Fruit fly (Drosophila melanogaster): Measurements from ENCODE around the gene Vha26.
A peak's percentile ranks its signal among the peaks of the same experiment; 100 is the strongest.

The Vha26 gene

DNA sequence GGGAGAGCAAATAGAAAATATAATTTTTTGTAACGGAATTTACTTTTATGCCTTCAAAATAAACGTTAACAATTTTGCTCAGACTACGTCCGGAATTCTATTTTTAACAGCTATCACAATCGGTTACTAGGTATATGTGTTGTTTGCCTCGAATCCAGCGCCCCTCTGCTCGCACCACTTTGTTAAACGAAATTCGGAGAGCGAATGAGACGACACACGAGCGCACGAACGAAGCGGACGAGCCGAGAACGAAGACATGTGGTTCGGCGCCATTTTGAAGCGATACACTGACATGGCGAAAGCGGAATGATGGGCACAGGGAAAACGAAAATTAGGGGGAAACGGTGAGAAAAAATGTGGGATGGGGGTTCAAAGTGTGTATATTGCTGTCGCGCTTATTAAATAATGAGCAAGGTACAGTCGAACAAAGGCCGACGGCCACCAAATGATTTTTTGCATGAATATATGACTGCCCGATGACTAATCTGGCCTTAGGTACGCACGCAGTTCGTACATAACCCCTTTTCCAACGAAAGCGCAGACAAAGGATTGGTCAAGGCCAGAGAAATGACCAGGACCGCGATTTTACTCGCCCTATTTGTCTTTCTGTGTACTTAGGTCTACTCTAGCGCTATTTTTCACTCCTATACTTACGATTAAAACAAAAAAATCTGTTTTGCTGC is 8.9 kb downstream of the Vha26 start (continued):
- peak; percentile 96 for TF ChIP-seq CG10543 (GFP tag; optimal IDR thresholded peaks at IDR 0.05)
- TF ChIP-seq toy (GFP tag; IDR thresholded peaks at IDR 0.05), result no peak
- no peak for TF ChIP-seq CG12104 (GFP tag; optimal IDR thresholded peaks at IDR 0.05)
- TF ChIP-seq CG18599 (GFP tag; optimal IDR thresholded peaks at IDR 0.05), result peak; percentile 39
- TF ChIP-seq Stat92E (GFP tag; optimal IDR thresholded peaks at IDR 0.05), result peak in 1 of 3 experiments; percentile 17
- no peak for TF ChIP-seq CG10565 (GFP tag; optimal IDR thresholded peaks at IDR 0.05)
- TF ChIP-seq CG10979 (tag; optimal IDR thresholded peaks at IDR 0.05), result no peak
- TF ChIP-seq CG9876 (GFP tag; optimal IDR thresholded peaks at IDR 0.05), result no peak
- peak; percentile 7 for TF ChIP-seq CG15479 (GFP tag; optimal IDR thresholded peaks at IDR 0.05)
- peak; percentile 84 for TF ChIP-seq YL-1 (GFP tag; optimal IDR thresholded peaks at IDR 0.05)
- TF ChIP-seq D (optimal IDR thresholded peaks at IDR 0.05), result peak; percentile 65
- no peak for TF ChIP-seq D (GFP tag; optimal IDR thresholded peaks at IDR 0.05)
- no peak for TF ChIP-seq CG7839 (tag; optimal IDR thresholded peaks at IDR 0.05)
- TF ChIP-seq NfI (GFP tag; optimal IDR thresholded peaks at IDR 0.05), result peak; percentile 13
- peak; percentile 2 for TF ChIP-seq CG4328 (GFP tag; optimal IDR thresholded peaks at IDR 0.05)
- TF ChIP-seq CG33557 (GFP tag; optimal IDR thresholded peaks at IDR 0.05), result peak; percentile 18
- peak; percentile 25 for TF ChIP-seq lilli (GFP tag; optimal IDR thresholded peaks at IDR 0.05)
- peak; percentile 84 for TF ChIP-seq Med (GFP tag)
- TF ChIP-seq sens (GFP tag), result peak; percentile 71
- peak; percentile 94 for TF ChIP-seq bigmax (GFP tag; optimal IDR thresholded peaks at IDR 0.05)
- peak; percentile 32 for TF ChIP-seq HmgZ (tag; optimal IDR thresholded peaks at IDR 0.05)
- no peak for TF ChIP-seq ewg (GFP tag; optimal IDR thresholded peaks at IDR 0.05)
- TF ChIP-seq CG6254 (GFP tag; optimal IDR thresholded peaks at IDR 0.05), result peak; percentile 37
- no peak for TF ChIP-seq gcm2 (GFP tag; optimal IDR thresholded peaks at IDR 0.05)
- TF ChIP-seq kni (GFP tag; optimal IDR thresholded peaks at IDR 0.05), result peak; percentile 76
- no peak for TF ChIP-seq Dad (GFP tag; optimal IDR thresholded peaks at IDR 0.05)
- peak; percentile 53 for TF ChIP-seq Nf-YC (tag; optimal IDR thresholded peaks at IDR 0.05)
- TF ChIP-seq dmrt99B (tag; optimal IDR thresholded peaks at IDR 0.05), result no peak
- no peak for TF ChIP-seq Doc2 (GFP tag; IDR thresholded peaks at IDR 0.05)
- TF ChIP-seq dati (GFP tag; IDR thresholded peaks at IDR 0.05), result no peak
- no peak for TF ChIP-seq Gsc (GFP tag; IDR thresholded peaks at IDR 0.05)
- TF ChIP-seq abd-A (tag; optimal IDR thresholded peaks at IDR 0.05), result no peak
- peak; percentile 95 for TF ChIP-seq psq (GFP tag; optimal IDR thresholded peaks at IDR 0.05)
- TF ChIP-seq Hr39 (optimal IDR thresholded peaks at IDR 0.05), result no peak
- no peak for TF ChIP-seq bcd (GFP tag; optimal IDR thresholded peaks at IDR 0.05)
- TF ChIP-seq peb (GFP tag; IDR thresholded peaks at IDR 0.05), result no peak
- TF ChIP-seq caup (GFP tag; optimal IDR thresholded peaks at IDR 0.05; ENCODE audit: severe bottlenecking), result peak; percentile 39
- TF ChIP-seq tx (GFP tag; optimal IDR thresholded peaks at IDR 0.05), result no peak
- peak; percentile 63 for TF ChIP-seq CG17829 (tag; optimal IDR thresholded peaks at IDR 0.05)
- no peak for TF ChIP-seq CG2129 (GFP tag; IDR thresholded peaks at IDR 0.05; ENCODE audit: partially characterized antibody)
- no peak for TF ChIP-seq CG8290 (GFP tag; optimal IDR thresholded peaks at IDR 0.05)
- peak in 1 of 2 experiments; percentile 75 for TF ChIP-seq CG8290 (tag; optimal IDR thresholded peaks at IDR 0.05)
- peak; percentile 97 for TF ChIP-seq CG12769 (tag; optimal IDR thresholded peaks at IDR 0.05)
- TF ChIP-seq odd (GFP tag; optimal IDR thresholded peaks at IDR 0.05), result peak; percentile 21
- TF ChIP-seq CG8924 (tag; optimal IDR thresholded peaks at IDR 0.05), result peak; percentile 55
- peak; percentile 64 for TF ChIP-seq lbe (GFP tag; optimal IDR thresholded peaks at IDR 0.05)
- TF ChIP-seq sens-2 (GFP tag; IDR thresholded peaks at IDR 0.05), result no peak
- peak in 1 of 2 experiments; percentile 33 for TF ChIP-seq Eip74EF (GFP tag; optimal IDR thresholded peaks at IDR 0.05)
- TF ChIP-seq CG34376 (GFP tag; optimal IDR thresholded peaks at IDR 0.05), result peak; percentile 84
- TF ChIP-seq exex (tag; optimal IDR thresholded peaks at IDR 0.05), result peak; percentile 14

Measured in whole organism, embryonic.